Worm (Caenorhabditis elegans) whole organism, young adult: Measurements from ENCODE around the gene btb-14.

Experiments used
- Y53G8AR.9 ChIP-seq: fragments of 200-800 bp; sonication (Bioruptor generic); conservative IDR thresholded peaks from 2 replicates; pipeline ENCODE4 v1.3.6; 2022; ENCODE audit warnings: missing genetic modification reagents, missing genetic modification characterization, missing compliant biosample characterization
- atf-7 ChIP-seq: sonication (generic microtip); optimal IDR thresholded peaks from 2 replicates; lab custom pipeline; 2017; ENCODE audit warnings: mild to moderate bottlenecking, missing genetic modification characterization, missing compliant biosample characterization
- cebp-2 ChIP-seq: fragments of 200-800 bp; sonication (Bioruptor generic); IDR thresholded peaks from 2 replicates; pipeline ENCODE4 v1.3.6; 2022; ENCODE audit warnings: missing genetic modification characterization, missing compliant biosample characterization
- dpl-1 ChIP-seq: fragments of 150-350 bp; optimal IDR thresholded peaks from 2 replicates; lab custom pipeline; 2014; ENCODE audit warnings: missing biosample characterization, missing genetic modification reagents, missing genetic modification characterization
- nfyb-1 ChIP-seq: fragments of 200-800 bp; sonication (Bioruptor generic); IDR thresholded peaks from 2 replicates; pipeline ENCODE4 v1.3.6; 2022; ENCODE audit warnings: missing genetic modification reagents, missing genetic modification characterization, missing compliant biosample characterization
- repo-1 ChIP-seq: sonication (generic microtip); optimal IDR thresholded peaks from 2 replicates; lab custom pipeline; 2017; ENCODE audit warnings: mild to moderate bottlenecking, missing genetic modification characterization, missing compliant biosample characterization
- zim-3 ChIP-seq: sonication (generic microtip); optimal IDR thresholded peaks from 2 replicates; lab custom pipeline; 2017; ENCODE audit warnings: mild to moderate bottlenecking, missing genetic modification characterization, moderate library complexity, missing compliant biosample characterization

DNA sequence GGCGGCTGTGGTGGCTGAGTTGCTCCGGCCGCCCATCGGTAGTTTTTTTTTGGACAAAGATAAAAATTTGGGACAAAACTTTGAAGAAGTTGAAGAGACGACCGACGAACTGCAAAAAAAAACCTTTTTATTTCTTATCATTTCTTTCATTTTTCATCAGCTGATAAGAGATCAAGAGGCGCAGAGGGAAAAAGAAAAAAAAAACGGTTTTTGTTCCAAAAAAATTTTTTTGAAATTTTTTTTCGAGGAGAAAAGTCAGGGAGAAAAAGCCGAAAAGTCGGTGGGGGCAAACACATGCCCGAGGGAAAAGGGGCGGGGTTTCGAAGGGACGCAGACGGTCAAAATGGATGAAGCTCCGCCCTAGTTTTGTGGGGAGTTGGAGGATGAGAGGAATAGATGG, 31.1 kb upstream of the btb-14 start, which contains the start of gene ras-1:
- TF ChIP-seq dpl-1 (GFP tag; lab: Kevin White, UChicago) (no peak), Y53G8AR.9 (no peak), nfyb-1 (GFP tag; lab: Robert Waterston, UW) (no peak), atf-7 (tag; lab: Kevin White, UChicago) (no peak), cebp-2 (GFP tag; lab: Robert Waterston, UW) (no peak), zim-3 (tag; lab: Kevin White, UChicago) (no peak), repo-1 (tag; lab: Kevin White, UChicago) (no peak)
